Fruit fly (Drosophila melanogaster) whole organism, embryonic: ENCODE results near the gene meep.

Experiments
- Ada2b ChIP-seq: fragments of 200-800 bp; sonication (Bioruptor generic); IDR thresholded peaks from 2 replicates; pipeline ENCODE4 v1.3.6; 2022; ENCODE audit warnings: missing biosample characterization, missing genetic modification characterization
- Antp ChIP-seq: fragments of 200-800 bp; sonication (Bioruptor generic); optimal IDR thresholded peaks from 3 replicates; lab custom pipeline; 2016; ENCODE audit warnings: missing biosample characterization, missing genetic modification characterization
- Bgb ChIP-seq: fragments of 200-800 bp; sonication (Bioruptor generic); IDR thresholded peaks from 2 replicates; pipeline ENCODE4 v1.3.6; 2022; ENCODE audit warnings: missing biosample characterization, missing genetic modification characterization; ENCODE audit not compliant: partially characterized antibody
- Blimp-1 ChIP-seq: fragments of 200-800 bp; sonication (Bioruptor generic); optimal IDR thresholded peaks from 3 replicates; lab custom pipeline; 2018; ENCODE audit warnings: missing biosample characterization, missing genetic modification characterization, mild to moderate bottlenecking, moderate library complexity, missing genetic modification reagents
- CG10565 ChIP-seq: fragments of 200-800 bp; sonication (Bioruptor generic); optimal IDR thresholded peaks from 3 replicates; lab custom pipeline; 2016; ENCODE audit warnings: missing biosample characterization, mild to moderate bottlenecking, missing genetic modification characterization
- CG12769 ChIP-seq: fragments of 200-800 bp; sonication (Bioruptor generic); optimal IDR thresholded peaks from 2 replicates; lab custom pipeline; 2019; ENCODE audit warnings: missing biosample characterization, mild to moderate bottlenecking, missing genetic modification characterization, moderate library complexity
- CG12942 ChIP-seq: fragments of 200-800 bp; sonication (Bioruptor generic); optimal IDR thresholded peaks from 3 replicates; lab custom pipeline; 2016; ENCODE audit warnings: missing biosample characterization, missing genetic modification characterization
- CG2199 ChIP-seq: fragments of 200-800 bp; sonication (Bioruptor generic); IDR thresholded peaks from 3 replicates; pipeline ENCODE4 v1.3.6; 2022; ENCODE audit warnings: missing biosample characterization, missing genetic modification characterization
- CG2712 ChIP-seq: fragments of 200-800 bp; optimal IDR thresholded peaks from 3 replicates; lab custom pipeline; 2019; ENCODE audit warnings: missing biosample characterization, mild to moderate bottlenecking, missing genetic modification characterization, moderate library complexity
- CG34224 ChIP-seq: fragments of 200-800 bp; sonication (Bioruptor generic); IDR thresholded peaks from 3 replicates; pipeline ENCODE4 v1.3.6; 2022; ENCODE audit warnings: missing biosample characterization, missing genetic modification characterization; ENCODE audit not compliant: partially characterized antibody
- CG3847 ChIP-seq: fragments of 200-800 bp; sonication (Bioruptor generic); IDR thresholded peaks from 2 replicates; pipeline ENCODE4 v1.3.6; 2022; ENCODE audit warnings: missing biosample characterization, missing genetic modification characterization
- CG3995 ChIP-seq: fragments of 200-800 bp; sonication (Bioruptor generic); optimal IDR thresholded peaks from 3 replicates; lab custom pipeline; 2016; ENCODE audit warnings: missing biosample characterization, missing genetic modification characterization
- CG6791 ChIP-seq: fragments of 200-800 bp; sonication (Bioruptor generic); IDR thresholded peaks from 3 replicates; pipeline ENCODE4 v1.3.6; 2022; ENCODE audit warnings: missing biosample characterization, missing genetic modification characterization; ENCODE audit not compliant: partially characterized antibody
- CG8290 ChIP-seq, 3 experiments: fragments of 200-800 bp; sonication (Bioruptor generic); optimal IDR thresholded peaks; 2 replicates each; lab custom pipeline; 2016 to 2019; ENCODE audit warnings: missing biosample characterization in 3 of 3, missing genetic modification characterization in 3 of 3, mild to moderate bottlenecking in 2 of 3, moderate library complexity in 1 of 3
- CG9215 ChIP-seq: fragments of 200-800 bp; sonication (Bioruptor generic); IDR thresholded peaks from 2 replicates; pipeline ENCODE4 v1.3.6; 2022; ENCODE audit warnings: missing biosample characterization, missing genetic modification characterization
- CG9727 ChIP-seq: fragments of 200-800 bp; sonication (Bioruptor generic); optimal IDR thresholded peaks from 3 replicates; lab custom pipeline; 2017; ENCODE audit warnings: missing biosample characterization, mild to moderate bottlenecking, missing genetic modification characterization
- Camta ChIP-seq: fragments of 200-800 bp; sonication (Bioruptor generic); optimal IDR thresholded peaks from 2 replicates; lab custom pipeline; 2016; ENCODE audit warnings: missing biosample characterization, missing genetic modification characterization
- Dek ChIP-seq: fragments of 200-800 bp; sonication (Bioruptor generic); optimal IDR thresholded peaks from 3 replicates; lab custom pipeline; 2019; ENCODE audit warnings: missing biosample characterization, mild to moderate bottlenecking, missing genetic modification characterization, moderate library complexity
- Dll ChIP-seq: fragments of 200-800 bp; sonication (Bioruptor generic); IDR thresholded peaks from 4 replicates; pipeline ENCODE4 v1.3.6; 2022; ENCODE audit warnings: missing biosample characterization, missing genetic modification characterization; ENCODE audit not compliant: partially characterized antibody
- Dp ChIP-seq: fragments of 200-800 bp; sonication (Bioruptor generic); optimal IDR thresholded peaks from 2 replicates; lab custom pipeline; 2018; ENCODE audit warnings: missing biosample characterization, mild to moderate bottlenecking, missing genetic modification characterization, moderate library complexity
- Gug ChIP-seq: fragments of 200-800 bp; sonication (Bioruptor generic); IDR thresholded peaks from 4 replicates; pipeline ENCODE4 v1.3.6; 2022; ENCODE audit warnings: missing biosample characterization, missing genetic modification characterization
- HLH54F ChIP-seq: fragments of 200-800 bp; sonication (Bioruptor generic); optimal IDR thresholded peaks from 3 replicates; lab custom pipeline; 2016; ENCODE audit warnings: missing biosample characterization, missing genetic modification characterization
- HLHmδ ChIP-seq: fragments of 200-800 bp; sonication (Bioruptor generic); optimal IDR thresholded peaks from 2 replicates; lab custom pipeline; 2018; ENCODE audit warnings: missing biosample characterization, mild to moderate bottlenecking, missing genetic modification characterization, moderate library complexity
- Lhr ChIP-seq: fragments of 200-800 bp; sonication (Bioruptor generic); optimal IDR thresholded peaks from 3 replicates; lab custom pipeline; 2017; ENCODE audit warnings: mild to moderate bottlenecking, missing biosample characterization, missing genetic modification reagents, missing genetic modification characterization
- MTF-1 ChIP-seq: fragments of 200-800 bp; sonication (Bioruptor generic); optimal IDR thresholded peaks from 2 replicates; lab custom pipeline; 2018; ENCODE audit warnings: missing biosample characterization, mild to moderate bottlenecking, missing genetic modification characterization, borderline replicate concordance
- Meics ChIP-seq: fragments of 200-800 bp; sonication (Bioruptor generic); optimal IDR thresholded peaks from 2 replicates; lab custom pipeline; 2017; ENCODE audit warnings: missing biosample characterization, mild to moderate bottlenecking, missing genetic modification characterization
- Mrtf ChIP-seq: fragments of 200-800 bp; sonication (Bioruptor generic); IDR thresholded peaks from 3 replicates; pipeline ENCODE4 v1.3.6; 2022; ENCODE audit warnings: missing biosample characterization, missing genetic modification characterization
- NK7.1 ChIP-seq: fragments of 200-800 bp; sonication (Bioruptor generic); optimal IDR thresholded peaks from 3 replicates; lab custom pipeline; 2016; ENCODE audit warnings: missing biosample characterization, missing genetic modification characterization
- NfI ChIP-seq: fragments of 200-800 bp; sonication (Bioruptor generic); optimal IDR thresholded peaks from 3 replicates; lab custom pipeline; 2018; ENCODE audit warnings: missing biosample characterization, mild to moderate bottlenecking, missing genetic modification characterization, moderate library complexity
- Usf ChIP-seq: fragments of 200-800 bp; sonication (Bioruptor generic); optimal IDR thresholded peaks from 2 replicates; lab custom pipeline; 2017; ENCODE audit warnings: missing genotype, missing biosample characterization, missing genetic modification characterization
- ap ChIP-seq: fragments of 200-800 bp; sonication (Bioruptor generic); IDR thresholded peaks from 2 replicates; pipeline ENCODE4 v1.3.6; 2022; ENCODE audit warnings: missing biosample characterization, missing genetic modification characterization
- croc ChIP-seq: fragments of 200-800 bp; sonication (Bioruptor generic); conservative IDR thresholded peaks from 3 replicates; pipeline ENCODE4 v1.3.6; 2022; ENCODE audit warnings: missing biosample characterization, missing genetic modification characterization
- da ChIP-seq: fragments of 200-800 bp; sonication (Bioruptor generic); optimal IDR thresholded peaks from 2 replicates; lab custom pipeline; 2016; ENCODE audit warnings: missing biosample characterization, missing genetic modification characterization
- dm ChIP-seq: fragments of 200-800 bp; sonication (Bioruptor generic); optimal IDR thresholded peaks from 3 replicates; lab custom pipeline; 2016; ENCODE audit warnings: missing biosample characterization, missing genetic modification characterization
- dmrt11E ChIP-seq: fragments of 200-800 bp; sonication (Bioruptor generic); optimal IDR thresholded peaks from 3 replicates; lab custom pipeline; 2018; ENCODE audit warnings: missing biosample characterization, mild to moderate bottlenecking, missing genetic modification characterization, moderate library complexity
- dpn ChIP-seq, 2 experiments: fragments of 200-800 bp; sonication (Bioruptor generic); optimal IDR thresholded peaks; 3 replicates each; lab custom pipeline; 2016; ENCODE audit warnings: missing biosample characterization in 2 of 2, missing genetic modification characterization in 2 of 2
- fd64A ChIP-seq: fragments of 200-800 bp; sonication (Bioruptor generic); optimal IDR thresholded peaks from 3 replicates; lab custom pipeline; 2018; ENCODE audit warnings: missing biosample characterization, mild to moderate bottlenecking, missing genetic modification characterization
- gcm ChIP-seq: fragments of 200-800 bp; sonication (Bioruptor generic); optimal IDR thresholded peaks from 2 replicates; lab custom pipeline; 2019; ENCODE audit warnings: missing biosample characterization, mild to moderate bottlenecking, missing genetic modification characterization, moderate library complexity
- gfzf ChIP-seq: fragments of 200-800 bp; sonication (Bioruptor generic); optimal IDR thresholded peaks from 2 replicates; lab custom pipeline; 2016; ENCODE audit warnings: missing biosample characterization, mild to moderate bottlenecking, missing genetic modification characterization, moderate library complexity
- gsb-n ChIP-seq: fragments of 200-800 bp; sonication (Bioruptor generic); optimal IDR thresholded peaks from 3 replicates; lab custom pipeline; 2018; ENCODE audit warnings: missing biosample characterization, mild to moderate bottlenecking, missing genetic modification characterization
- her ChIP-seq: fragments of 200-800 bp; sonication (Bioruptor generic); optimal IDR thresholded peaks from 2 replicates; lab custom pipeline; 2016; ENCODE audit warnings: missing biosample characterization, missing genetic modification characterization
- ind ChIP-seq: fragments of 200-800 bp; sonication (Bioruptor generic); optimal IDR thresholded peaks from 3 replicates; lab custom pipeline; 2016; ENCODE audit warnings: missing biosample characterization, missing genetic modification characterization
- lab ChIP-seq: fragments of 200-800 bp; sonication (Bioruptor generic); optimal IDR thresholded peaks from 3 replicates; lab custom pipeline; 2017; ENCODE audit warnings: missing biosample characterization, missing genetic modification characterization, mild to moderate bottlenecking, moderate library complexity, missing genetic modification reagents
- oc ChIP-seq: fragments of 200-800 bp; sonication (Bioruptor generic); optimal IDR thresholded peaks from 2 replicates; lab custom pipeline; 2018; ENCODE audit warnings: missing biosample characterization, mild to moderate bottlenecking, missing genetic modification characterization, moderate library complexity
- ranshi ChIP-seq: fragments of 200-800 bp; sonication (Bioruptor generic); IDR thresholded peaks from 2 replicates; pipeline ENCODE4 v1.3.6; 2022; ENCODE audit warnings: missing biosample characterization, missing genetic modification characterization
- salm ChIP-seq: fragments of 200-800 bp; sonication (Bioruptor generic); optimal IDR thresholded peaks from 2 replicates; lab custom pipeline; 2018; ENCODE audit warnings: missing biosample characterization, mild to moderate bottlenecking, missing genetic modification characterization
- tgo ChIP-seq: fragments of 200-800 bp; sonication (Bioruptor generic); IDR thresholded peaks from 3 replicates; pipeline ENCODE4 v1.3.6; 2022; ENCODE audit warnings: missing biosample characterization, missing genetic modification characterization
- tup ChIP-seq: fragments of 200-800 bp; sonication (Bioruptor generic); optimal IDR thresholded peaks from 2 replicates; lab custom pipeline; 2016; ENCODE audit warnings: missing biosample characterization, mild to moderate bottlenecking, missing genetic modification characterization, moderate library complexity
- wek ChIP-seq: fragments of 200-800 bp; sonication (Bioruptor generic); optimal IDR thresholded peaks from 3 replicates; lab custom pipeline; 2018; ENCODE audit warnings: missing biosample characterization, mild to moderate bottlenecking, missing genetic modification characterization, moderate library complexity
- zfh2 ChIP-seq: fragments of 200-800 bp; sonication (Bioruptor generic); optimal IDR thresholded peaks from 2 replicates; lab custom pipeline; 2016; ENCODE audit warnings: missing biosample characterization, missing genetic modification characterization

Gene meep

DNA sequence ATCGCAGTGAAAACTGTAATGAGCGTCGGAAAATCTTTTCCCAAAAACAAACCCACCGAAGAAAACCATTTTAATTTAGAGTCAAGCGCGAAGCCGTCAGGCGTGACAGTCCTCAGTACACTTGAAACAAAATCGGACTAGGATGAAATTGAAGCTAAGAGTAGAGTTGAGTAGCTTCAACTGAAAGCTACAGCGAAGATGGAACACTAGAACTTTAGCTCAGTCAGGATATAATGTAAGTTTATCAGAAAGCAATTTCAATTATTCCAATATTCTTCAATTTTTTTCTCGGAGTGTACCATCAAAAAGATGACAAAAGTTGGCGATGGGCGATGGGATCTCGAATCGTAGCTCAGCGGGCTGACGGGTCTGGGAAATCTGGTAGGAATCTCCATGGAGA, 13.6 kb upstream of the meep start (continued):
- TF ChIP-seq ind (GFP tag; lab: Kevin White, UChicago) (peak; percentile 49), croc (0 out of 3 replicates have a peak, but pooled peaks have one; percentile 20), fd64A (no peak), dpn (GFP tag; optimal IDR thresholded peaks at IDR 0.05; lab: Kevin White, UChicago) (peak; percentile 16 to 39), Meics (GFP tag; lab: Kevin White, UChicago) (no peak), Usf (GFP tag; lab: Kevin White, UChicago) (no peak), wek (no peak), CG9727 (GFP tag; lab: Kevin White, UChicago) (peak; percentile 9), Dp (no peak), salm (tag; lab: Kevin White, UChicago) (no peak), CG3995 (GFP tag; lab: Kevin White, UChicago) (no peak), her (GFP tag; lab: Kevin White, UChicago) (no peak), Antp (GFP tag; lab: Kevin White, UChicago) (peak; percentile 20), Dll (GFP tag; lab: Robert Waterston, UW) (no peak), Gug (GFP tag; lab: Robert Waterston, UW) (no peak), Dek (tag; lab: Kevin White, UChicago) (no peak), Bgb (GFP tag; lab: Robert Waterston, UW) (no peak), Lhr (GFP tag; lab: Kevin White, UChicago) (no peak), dm (GFP tag; lab: Kevin White, UChicago) (no peak), lab (GFP tag; lab: Kevin White, UChicago) (peak; percentile 58), CG34224 (GFP tag; lab: Robert Waterston, UW) (no peak), Blimp-1 (GFP tag; lab: Kevin White, UChicago) (peak; percentile 69), Camta (GFP tag; lab: Kevin White, UChicago) (peak; percentile 12), gcm (peak; percentile 10), CG2199 (no peak), da (GFP tag; lab: Kevin White, UChicago) (no peak), NfI (GFP tag; lab: Kevin White, UChicago) (peak; percentile 13), CG12942 (no peak), CG6791 (no peak), CG12769 (tag; lab: Kevin White, UChicago) (peak; percentile 32), ap (GFP tag; lab: Robert Waterston, UW) (0 out of 2 replicates have a peak, but pooled peaks have one; percentile 37), CG10565 (GFP tag; lab: Kevin White, UChicago) (no peak), MTF-1 (GFP tag; lab: Kevin White, UChicago) (no peak), NK7.1 (no peak), ranshi (GFP tag; lab: Robert Waterston, UW) (peak; percentile 55; the same call in 1 of the 2 replicates), HLH54F (GFP tag; lab: Kevin White, UChicago) (no peak), HLHmδ (no peak), CG2712 (tag; lab: Kevin White, UChicago) (peak; percentile 64), gfzf (no peak), Mrtf (GFP tag; lab: Robert Waterston, UW) (no peak), CG9215 (GFP tag; lab: Robert Waterston, UW) (no peak), zfh2 (peak; percentile 12), gsb-n (tag; lab: Kevin White, UChicago) (peak; percentile 58), tup (GFP tag; lab: Kevin White, UChicago) (no peak), Ada2b (GFP tag; lab: Robert Waterston, UW) (peak; percentile 67), dmrt11E (tag; lab: Kevin White, UChicago) (peak; percentile 36), oc (tag; lab: Kevin White, UChicago) (no peak), CG8290 (GFP tag; optimal IDR thresholded peaks at IDR 0.05; lab: Kevin White, UChicago) (no peak), CG8290 (tag; optimal IDR thresholded peaks at IDR 0.05; lab: Kevin White, UChicago) (peak in 1 of 2 experiments; percentile 45), tgo (no peak), CG3847 (GFP tag; lab: Robert Waterston, UW) (no peak)
